Worm (Caenorhabditis elegans): Measurements from ENCODE around the gene chil-9.

DNA sequence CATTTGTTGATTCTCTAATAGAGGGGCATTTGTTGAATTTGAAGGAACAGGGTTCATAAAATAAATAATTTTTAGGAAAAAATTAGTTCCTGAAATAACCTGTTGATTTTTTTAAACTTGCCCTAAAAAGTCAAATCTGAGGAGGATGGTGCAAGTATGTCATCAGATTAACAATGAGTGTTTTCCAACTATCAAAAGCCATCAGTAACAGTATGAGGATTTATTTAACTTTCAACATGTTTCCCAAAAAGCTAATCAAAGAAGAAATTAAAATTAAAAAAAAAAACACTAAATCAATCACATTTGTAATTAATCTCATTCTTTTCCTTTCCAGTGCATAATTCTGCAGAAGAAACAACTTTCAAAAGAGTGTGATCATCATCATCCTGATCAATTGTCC lies 14.4 kb upstream of the chil-9 start, which contains the start of gene chil-5:
- TF ChIP-seq ztf-22 (GFP tag; optimal IDR thresholded peaks at IDR 0.05) (no peak), ets-4 (GFP tag; optimal IDR thresholded peaks at IDR 0.05) (no peak)

All from whole organism, young adult.